Fruit fly (Drosophila melanogaster) whole organism, embryonic: ENCODE results near the gene CG9471.
A peak's percentile ranks its signal among the peaks of the same experiment; 100 is the strongest.

ENCODE experiments used
- BEAF-32 ChIP-seq: fragments of 200-800 bp; sonication (Bioruptor generic); optimal IDR thresholded peaks from 3 replicates; lab custom pipeline; 2017; ENCODE audit warnings: missing biosample characterization, missing genetic modification characterization, mild to moderate bottlenecking, moderate library complexity, missing genetic modification reagents
- CG10543 ChIP-seq: fragments of 200-800 bp; sonication (Bioruptor generic); optimal IDR thresholded peaks from 3 replicates; lab custom pipeline; 2017; ENCODE audit warnings: missing biosample characterization, mild to moderate bottlenecking, missing genetic modification characterization, moderate library complexity
- CG11695 ChIP-seq: fragments of 200-800 bp; sonication (Bioruptor generic); IDR thresholded peaks from 3 replicates; pipeline ENCODE4 v1.3.6; 2022; ENCODE audit warnings: missing biosample characterization, missing genetic modification characterization
- CG12659 ChIP-seq: fragments of 200-800 bp; sonication (Bioruptor generic); optimal IDR thresholded peaks from 3 replicates; lab custom pipeline; 2017; ENCODE audit warnings: mild to moderate bottlenecking, missing biosample characterization, missing genetic modification reagents, missing genetic modification characterization
- CG12769 ChIP-seq: fragments of 200-800 bp; sonication (Bioruptor generic); optimal IDR thresholded peaks from 2 replicates; lab custom pipeline; 2019; ENCODE audit warnings: missing biosample characterization, mild to moderate bottlenecking, missing genetic modification characterization, moderate library complexity
- CG14710 ChIP-seq: fragments of 200-800 bp; sonication (Bioruptor generic); optimal IDR thresholded peaks from 3 replicates; lab custom pipeline; 2019; ENCODE audit warnings: missing biosample characterization, mild to moderate bottlenecking, missing genetic modification characterization, moderate library complexity
- CG14860 ChIP-seq: fragments of 200-800 bp; sonication (Bioruptor generic); IDR thresholded peaks from 3 replicates; pipeline ENCODE4 v1.3.6; 2022; ENCODE audit warnings: missing biosample characterization, missing genetic modification characterization; ENCODE audit not compliant: partially characterized antibody
- CG1603 ChIP-seq: fragments of 200-800 bp; sonication (Bioruptor generic); optimal IDR thresholded peaks from 2 replicates; lab custom pipeline; 2019; ENCODE audit warnings: missing biosample characterization, mild to moderate bottlenecking, missing genetic modification characterization, moderate library complexity
- CG17361 ChIP-seq: fragments of 200-800 bp; sonication (Bioruptor generic); IDR thresholded peaks from 3 replicates; pipeline ENCODE4 v1.3.6; 2022; ENCODE audit warnings: missing biosample characterization, missing genetic modification characterization
- CG2116 ChIP-seq: fragments of 200-800 bp; sonication (Bioruptor generic); optimal IDR thresholded peaks from 3 replicates; lab custom pipeline; 2018; ENCODE audit warnings: missing biosample characterization, mild to moderate bottlenecking, missing genetic modification characterization
- CG2202 ChIP-seq: fragments of 200-800 bp; sonication (Bioruptor generic); optimal IDR thresholded peaks from 2 replicates; lab custom pipeline; 2018; ENCODE audit warnings: missing biosample characterization, mild to moderate bottlenecking, missing genetic modification characterization
- CG3163 ChIP-seq: fragments of 200-800 bp; sonication (Bioruptor generic); optimal IDR thresholded peaks from 3 replicates; lab custom pipeline; 2016; ENCODE audit warnings: missing biosample characterization, missing genetic modification characterization
- CG4424 ChIP-seq: fragments of 200-800 bp; sonication (Bioruptor generic); optimal IDR thresholded peaks from 3 replicates; lab custom pipeline; 2016; ENCODE audit warnings: missing biosample characterization, missing genetic modification characterization
- CG4617 ChIP-seq: fragments of 200-800 bp; sonication (Bioruptor generic); optimal IDR thresholded peaks from 3 replicates; lab custom pipeline; 2016; ENCODE audit warnings: missing biosample characterization, missing genetic modification characterization, borderline replicate concordance
- CG4730 ChIP-seq: fragments of 200-800 bp; sonication (Bioruptor generic); IDR thresholded peaks from 2 replicates; pipeline ENCODE4 v1.3.6; 2022; ENCODE audit warnings: missing biosample characterization, missing genetic modification characterization
- CG7928 ChIP-seq: fragments of 200-800 bp; sonication (Bioruptor generic); optimal IDR thresholded peaks from 2 replicates; lab custom pipeline; 2017; ENCODE audit warnings: missing biosample characterization, mild to moderate bottlenecking, missing genetic modification characterization
- CG8924 ChIP-seq: fragments of 200-800 bp; optimal IDR thresholded peaks from 3 replicates; lab custom pipeline; 2019; ENCODE audit warnings: missing biosample characterization, mild to moderate bottlenecking, missing genetic modification characterization, moderate library complexity
- CTCF ChIP-seq: fragments of 200-800 bp; sonication (Bioruptor generic); optimal IDR thresholded peaks from 2 replicates; lab custom pipeline; 2017; ENCODE audit warnings: missing biosample characterization, mild to moderate bottlenecking, missing genetic modification characterization, moderate library complexity
- Dp ChIP-seq: fragments of 200-800 bp; sonication (Bioruptor generic); optimal IDR thresholded peaks from 2 replicates; lab custom pipeline; 2018; ENCODE audit warnings: missing biosample characterization, mild to moderate bottlenecking, missing genetic modification characterization, moderate library complexity
- Fer1 ChIP-seq: fragments of 200-800 bp; sonication (Bioruptor generic); optimal IDR thresholded peaks from 2 replicates; lab custom pipeline; 2017; ENCODE audit warnings: missing biosample characterization, mild to moderate bottlenecking, missing genetic modification characterization
- H2.0 ChIP-seq: fragments of 200-800 bp; sonication (Bioruptor generic); IDR thresholded peaks from 2 replicates; pipeline ENCODE4 v1.3.6; 2022; ENCODE audit warnings: missing biosample characterization, missing genetic modification characterization
- MBD-R2 ChIP-seq: fragments of 200-800 bp; sonication (Bioruptor generic); IDR thresholded peaks from 2 replicates; pipeline ENCODE4 v1.3.6; 2022; ENCODE audit warnings: missing biosample characterization, missing genetic modification characterization
- Med ChIP-seq: fragments of 200-800 bp; sonication (Bioruptor generic); peaks from one replicate; lab custom pipeline; 2016; ENCODE audit warnings: missing biosample characterization, missing genetic modification characterization, mild to moderate bottlenecking, inconsistent platforms, moderate library complexity
- Sin3A ChIP-seq: fragments of >200 bp; optimal IDR thresholded peaks from 2 replicates; lab custom pipeline; 2018
- Sry-δ ChIP-seq: fragments of 200-800 bp; sonication (Bioruptor generic); optimal IDR thresholded peaks from 2 replicates; lab custom pipeline; 2016; ENCODE audit warnings: missing biosample characterization, missing genetic modification characterization
- Vsx1 ChIP-seq: fragments of 200-800 bp; sonication (Bioruptor generic); optimal IDR thresholded peaks from 2 replicates; lab custom pipeline; 2017; ENCODE audit warnings: missing biosample characterization, mild to moderate bottlenecking, missing genetic modification characterization, missing genetic modification reagents
- amos ChIP-seq: fragments of 200-800 bp; sonication (Bioruptor generic); IDR thresholded peaks from 2 replicates; pipeline ENCODE4 v1.3.6; 2022; ENCODE audit warnings: missing biosample characterization, missing genetic modification characterization; ENCODE audit not compliant: partially characterized antibody
- ato ChIP-seq: fragments of 200-800 bp; sonication (Bioruptor generic); IDR thresholded peaks from 2 replicates; pipeline ENCODE4 v1.3.6; 2022; ENCODE audit warnings: missing biosample characterization, missing genetic modification characterization; ENCODE audit not compliant: partially characterized antibody
- cato ChIP-seq: fragments of 200-800 bp; sonication (Bioruptor generic); optimal IDR thresholded peaks from 2 replicates; lab custom pipeline; 2016; ENCODE audit warnings: missing biosample characterization, missing genetic modification characterization, borderline replicate concordance
- cwo ChIP-seq: fragments of 200-800 bp; sonication (Bioruptor generic); optimal IDR thresholded peaks from 3 replicates; lab custom pipeline; 2017; ENCODE audit warnings: missing biosample characterization, missing genetic modification characterization, mild to moderate bottlenecking, moderate library complexity, missing genetic modification reagents
- disco-r ChIP-seq: fragments of 200-800 bp; sonication (Bioruptor generic); optimal IDR thresholded peaks from 2 replicates; lab custom pipeline; 2016; ENCODE audit warnings: missing biosample characterization, missing genetic modification characterization
- dm ChIP-seq: fragments of 200-800 bp; sonication (Bioruptor generic); optimal IDR thresholded peaks from 3 replicates; lab custom pipeline; 2016; ENCODE audit warnings: missing biosample characterization, missing genetic modification characterization
- emc ChIP-seq: fragments of 200-800 bp; sonication (Bioruptor generic); optimal IDR thresholded peaks from 2 replicates; lab custom pipeline; 2016; ENCODE audit warnings: missing biosample characterization, missing genetic modification characterization
- esg ChIP-seq: fragments of 200-800 bp; sonication (Bioruptor generic); conservative IDR thresholded peaks from 2 replicates; pipeline ENCODE4 v1.3.6; 2022; ENCODE audit warnings: missing biosample characterization, missing genetic modification characterization
- gro ChIP-seq: fragments of 200-800 bp; sonication (Bioruptor generic); optimal IDR thresholded peaks from 2 replicates; lab custom pipeline; 2016; ENCODE audit warnings: missing biosample characterization, missing genetic modification characterization
- hb ChIP-seq: fragments of 200-800 bp; sonication (Bioruptor generic); IDR thresholded peaks from 3 replicates; pipeline ENCODE4 v1.3.6; 2022; ENCODE audit warnings: missing biosample characterization, missing genetic modification characterization; ENCODE audit not compliant: partially characterized antibody
- insv ChIP-seq, 2 experiments: fragments of 200-800 bp; sonication (Bioruptor generic); optimal IDR thresholded peaks; 3 replicates each; lab custom pipeline; 2016 to 2018; ENCODE audit warnings: missing biosample characterization in 2 of 2, missing genetic modification characterization in 2 of 2
- inv ChIP-seq: fragments of 200-800 bp; sonication (Bioruptor generic); IDR thresholded peaks from 2 replicates; pipeline ENCODE4 v1.3.6; 2022; ENCODE audit warnings: missing biosample characterization, missing genetic modification characterization; ENCODE audit not compliant: partially characterized antibody
- mld ChIP-seq: fragments of 200-800 bp; sonication (Bioruptor generic); IDR thresholded peaks from 3 replicates; pipeline ENCODE4 v1.3.6; 2022; ENCODE audit warnings: missing biosample characterization, missing genetic modification characterization; ENCODE audit not compliant: partially characterized antibody
- nmo ChIP-seq: fragments of 200-800 bp; sonication (Bioruptor generic); optimal IDR thresholded peaks from 2 replicates; lab custom pipeline; 2018; ENCODE audit warnings: missing biosample characterization, mild to moderate bottlenecking, missing genetic modification characterization, moderate library complexity
- phol ChIP-seq: fragments of 200-800 bp; sonication (Bioruptor generic); optimal IDR thresholded peaks from 3 replicates; lab custom pipeline; 2018; ENCODE audit warnings: missing biosample characterization, mild to moderate bottlenecking, missing genetic modification characterization, moderate library complexity
- pita ChIP-seq: fragments of 200-800 bp; sonication (Bioruptor generic); optimal IDR thresholded peaks from 2 replicates; lab custom pipeline; 2017; ENCODE audit warnings: missing biosample characterization, mild to moderate bottlenecking, missing genetic modification characterization
- pros ChIP-seq: fragments of 200-800 bp; sonication (Bioruptor generic); optimal IDR thresholded peaks from 3 replicates; lab custom pipeline; 2019; ENCODE audit warnings: missing biosample characterization, mild to moderate bottlenecking, missing genetic modification characterization, moderate library complexity
- schlank ChIP-seq: fragments of 200-800 bp; sonication (Bioruptor generic); optimal IDR thresholded peaks from 2 replicates; lab custom pipeline; 2018; ENCODE audit warnings: missing biosample characterization, mild to moderate bottlenecking, missing genetic modification characterization
- so ChIP-seq: fragments of 200-800 bp; sonication (Bioruptor generic); IDR thresholded peaks from 3 replicates; pipeline ENCODE4 v1.3.6; 2022; ENCODE audit warnings: missing biosample characterization, missing genetic modification characterization
- stwl ChIP-seq: fragments of 200-800 bp; sonication (Bioruptor generic); optimal IDR thresholded peaks from 3 replicates; lab custom pipeline; 2018; ENCODE audit warnings: missing biosample characterization, mild to moderate bottlenecking, missing genetic modification characterization, moderate library complexity
- tap ChIP-seq: fragments of 200-800 bp; optimal IDR thresholded peaks from 3 replicates; lab custom pipeline; 2019; ENCODE audit warnings: missing biosample characterization, mild to moderate bottlenecking, missing genetic modification characterization, moderate library complexity
- vfl ChIP-seq: fragments of 200-800 bp; sonication (Bioruptor generic); optimal IDR thresholded peaks from 2 replicates; lab custom pipeline; 2016; ENCODE audit warnings: missing biosample characterization, missing genetic modification characterization
- z ChIP-seq: fragments of 200-800 bp; sonication (Bioruptor generic); IDR thresholded peaks from 3 replicates; pipeline ENCODE4 v1.3.6; 2022; ENCODE audit warnings: missing biosample characterization, missing genetic modification characterization

The CG9471 gene

dm6 chr3R:9725121-9725956, 46.0 kb downstream of the CG9471 start, which contains the start of gene hyd (continued):
- TF ChIP-seq CG12659 (GFP tag; lab: Kevin White, UChicago) (peak; percentile 77), phol (tag; lab: Kevin White, UChicago) (peak; percentile 42), ato (GFP tag; lab: Robert Waterston, UW) (peak; percentile 73), Med (GFP tag; lab: Kevin White, UChicago) (peak; percentile 77), CG7928 (GFP tag; lab: Kevin White, UChicago) (no peak), emc (GFP tag; lab: Kevin White, UChicago) (no peak), inv (peak; percentile 79), so (no peak), z (no peak), Sin3A (peak; percentile 70), CG10543 (GFP tag; lab: Kevin White, UChicago) (no peak), Dp (GFP tag; lab: Kevin White, UChicago) (peak; percentile 57), CG1603 (no peak), Sry-δ (GFP tag; lab: Kevin White, UChicago) (peak; percentile 91), CG2116 (GFP tag; lab: Kevin White, UChicago) (peak; percentile 80), insv (GFP tag; optimal IDR thresholded peaks at IDR 0.05; lab: Kevin White, UChicago) (peak in 1 of 2 experiments; percentile 14), CG14710 (tag; lab: Kevin White, UChicago) (peak; percentile 63), CTCF (GFP tag; lab: Kevin White, UChicago) (peak; percentile 34), cato (GFP tag; lab: Kevin White, UChicago) (no peak), Fer1 (GFP tag; lab: Kevin White, UChicago) (peak; percentile 13), CG3163 (GFP tag; lab: Kevin White, UChicago) (no peak), tap (no peak), CG12769 (no peak), nmo (GFP tag; lab: Kevin White, UChicago) (peak; percentile 62), CG4617 (GFP tag; lab: Kevin White, UChicago) (peak; percentile 88), cwo (GFP tag; lab: Kevin White, UChicago) (no peak), BEAF-32 (peak; percentile 92), CG14860 (peak; percentile 66; the same call in 2 of the 3 replicates), H2.0 (no peak), Vsx1 (GFP tag; lab: Kevin White, UChicago) (no peak), CG2202 (tag; lab: Kevin White, UChicago) (no peak), schlank (tag; lab: Kevin White, UChicago) (no peak), CG8924 (tag; lab: Kevin White, UChicago) (no peak), dm (peak; percentile 15), CG17361 (GFP tag; lab: Robert Waterston, UW) (no peak), amos (GFP tag; lab: Robert Waterston, UW) (peak; percentile 90), CG11695 (no peak), esg (GFP tag; lab: Robert Waterston, UW) (no peak), vfl (GFP tag; lab: Kevin White, UChicago) (no peak), CG4730 (GFP tag; lab: Robert Waterston, UW) (no peak), CG4424 (peak; percentile 2), mld (GFP tag; lab: Robert Waterston, UW) (peak; percentile 35; the same call in 2 of the 3 replicates), gro (no peak), disco-r (GFP tag; lab: Kevin White, UChicago) (no peak), pros (GFP tag; lab: Kevin White, UChicago) (no peak), pita (peak; percentile 29), stwl (peak; percentile 62), hb (GFP tag; lab: Robert Waterston, UW) (peak; percentile 74; the same call in 2 of the 3 replicates), MBD-R2 (GFP tag; lab: Robert Waterston, UW) (peak; percentile 54)
